Fruit fly (Drosophila melanogaster) whole organism: Measurements from ENCODE around the gene Crk.

Source experiments
- CG8478 ChIP-seq: fragments of >200 bp; optimal IDR thresholded peaks from 2 replicates; lab custom pipeline; 2018; ENCODE audit warnings: inconsistent platforms
- Dll ChIP-seq: fragments of >200 bp; optimal IDR thresholded peaks from 2 replicates; lab custom pipeline; 2017
- EcR ChIP-seq, 2 experiments: fragments of >200 bp; optimal IDR thresholded peaks; 2 replicates each; lab custom pipeline; 2017; ENCODE audit warnings: missing biosample characterization in 2 of 2, missing genetic modification characterization in 2 of 2, missing genetic modification reagents in 2 of 2
- pan ChIP-seq: fragments of >200 bp; optimal IDR thresholded peaks from 2 replicates; lab custom pipeline; 2017
- psq ChIP-seq: fragments of >200 bp; optimal IDR thresholded peaks from 2 replicates; lab custom pipeline; 2017
- usp ChIP-seq: fragments of >200 bp; optimal IDR thresholded peaks from 2 replicates; lab custom pipeline; 2017; ENCODE audit warnings: missing biosample characterization, missing genetic modification characterization, mixed read lengths

Gene Crk

DNA sequence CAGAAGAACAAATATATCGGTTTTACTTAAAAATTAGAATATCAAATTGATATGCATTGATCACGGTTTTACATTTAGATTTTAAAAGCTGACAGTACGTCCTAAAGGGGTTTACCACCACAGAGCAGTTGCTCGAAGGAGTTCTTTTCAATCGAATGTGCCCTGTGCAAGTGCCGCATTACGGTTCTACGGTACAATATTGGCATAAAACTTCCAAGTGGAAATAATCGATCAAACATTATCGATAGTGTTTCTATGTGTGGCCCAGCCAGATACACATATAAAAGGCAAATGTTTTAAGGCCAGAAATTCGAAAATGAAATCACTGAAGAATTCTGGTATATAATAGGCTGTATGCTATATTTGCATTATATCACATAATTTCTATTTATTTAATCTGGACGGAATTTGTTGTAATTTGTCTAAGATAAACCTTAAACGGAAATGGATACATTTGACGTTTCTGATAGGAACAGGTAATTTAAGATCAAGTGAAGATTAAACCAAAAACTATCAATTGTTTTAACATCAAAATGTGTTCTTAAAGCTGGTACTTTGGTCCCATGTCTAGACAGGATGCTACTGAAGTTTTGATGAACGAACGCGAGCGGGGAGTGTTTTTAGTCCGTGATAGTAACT lies at the start of gene Crk:
TSS of gene Crk (plus strand) at position 214 of the 639 bp plus-strand sequence.
- TF ChIP-seq usp (GFP tag; lab: Kevin White, UChicago) (no peak), psq (no peak), EcR (GFP tag; optimal IDR thresholded peaks at IDR 0.05; lab: Kevin White, UChicago) (no peak), pan (lab: Kevin White, UChicago) (no peak), Dll (lab: Kevin White, UChicago) (no peak), CG8478 (lab: Kevin White, UChicago) (no peak)

DNA sequence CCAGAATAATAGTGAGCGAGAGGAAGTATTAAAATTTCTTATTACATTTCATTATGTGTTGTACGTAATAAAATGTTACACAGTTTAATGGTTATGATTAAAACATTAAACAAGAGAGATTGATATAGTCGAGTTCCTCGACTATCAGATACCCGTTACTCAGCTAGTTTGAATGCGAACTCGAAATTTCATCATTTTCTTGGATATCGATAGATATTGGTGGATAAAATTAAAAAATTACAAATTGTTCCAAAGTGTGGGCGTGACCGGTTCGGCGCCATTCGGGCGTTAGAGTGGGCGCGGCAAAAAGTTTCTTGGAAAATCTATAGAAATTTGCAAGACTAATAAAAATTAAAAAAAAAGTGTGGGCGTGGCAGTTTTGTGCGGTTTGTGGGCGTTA lies 44.9 kb upstream of the Crk start:
- TF ChIP-seq usp (GFP tag; lab: Kevin White, UChicago) (no peak), CG8478 (lab: Kevin White, UChicago) (no peak), EcR (GFP tag; optimal IDR thresholded peaks at IDR 0.05; lab: Kevin White, UChicago) (no peak), Dll (lab: Kevin White, UChicago) (no peak), psq (no peak), pan (lab: Kevin White, UChicago) (no peak)

- TF ChIP-seq usp (GFP tag; lab: Kevin White, UChicago) (no peak), CG8478 (lab: Kevin White, UChicago) (no peak), Dll (lab: Kevin White, UChicago) (no peak), psq (no peak), pan (lab: Kevin White, UChicago) (no peak), EcR (GFP tag; optimal IDR thresholded peaks at IDR 0.05; lab: Kevin White, UChicago) (no peak)
Observed at dm6 chr4:167515-167914, 42.5 kb upstream of the Crk start.

DNA sequence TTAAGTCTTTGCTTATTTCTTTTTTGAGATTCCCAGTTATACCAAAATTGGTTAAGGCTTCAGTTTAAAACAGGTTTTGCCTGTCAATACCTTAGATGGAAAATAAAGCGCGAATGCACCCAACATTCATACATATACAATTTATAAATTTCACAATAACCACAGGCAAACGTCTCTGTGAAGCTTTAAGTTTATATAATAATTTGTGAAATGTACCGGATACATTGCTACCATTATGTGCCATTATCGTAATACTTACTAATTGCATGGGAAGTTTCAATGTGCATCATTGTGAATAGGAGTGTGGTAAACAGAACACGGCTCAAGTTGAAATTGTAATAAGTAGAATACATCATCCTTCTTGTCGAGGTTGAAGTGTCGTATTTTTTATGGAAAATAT lies 35.5 kb upstream of the Crk start:
- TF ChIP-seq psq (no peak), EcR (GFP tag; optimal IDR thresholded peaks at IDR 0.05; lab: Kevin White, UChicago) (no peak), pan (lab: Kevin White, UChicago) (no peak), usp (GFP tag; lab: Kevin White, UChicago) (no peak), Dll (lab: Kevin White, UChicago) (no peak), CG8478 (lab: Kevin White, UChicago) (no peak)

DNA sequence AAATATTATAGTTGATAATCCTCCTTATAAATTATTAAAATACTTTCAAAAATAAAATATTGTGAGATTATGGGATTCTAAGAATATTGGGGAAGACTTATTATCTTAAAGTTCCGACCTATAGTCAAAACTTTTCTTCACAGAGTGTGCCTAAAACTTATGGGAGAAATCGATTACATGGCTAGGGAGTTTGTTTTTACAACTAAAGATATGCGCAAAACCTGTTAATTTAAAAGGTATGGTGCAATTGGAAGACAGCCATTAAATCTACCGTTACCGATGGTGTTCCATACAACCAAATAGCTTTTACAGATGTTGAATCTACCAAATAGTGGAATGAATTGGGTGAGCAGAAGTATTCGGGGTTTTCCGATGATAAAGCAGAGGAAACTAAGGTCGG lies 34.8 kb upstream of the Crk start, which contains the start of gene CG33978:
TSS of gene CG33978 (minus strand) at position 395 of the 400 bp plus-strand sequence.
- TF ChIP-seq EcR (GFP tag; optimal IDR thresholded peaks at IDR 0.05; lab: Kevin White, UChicago) (no peak), psq (no peak)

dm6 chr4:179062-179919 lies 30.7 kb upstream of the Crk start, which contains the start of gene Arl4:
Gene Arl4, minus strand, starts transcription at chr4:179389.
- TF ChIP-seq usp (GFP tag; lab: Kevin White, UChicago), result no peak
- TF ChIP-seq EcR (GFP tag; optimal IDR thresholded peaks at IDR 0.05; lab: Kevin White, UChicago), result no peak
- TF ChIP-seq Dll (lab: Kevin White, UChicago), result no peak
- no peak for TF ChIP-seq psq
- TF ChIP-seq CG8478 (lab: Kevin White, UChicago), result no peak
- no peak for TF ChIP-seq pan (lab: Kevin White, UChicago)

- TF ChIP-seq usp (GFP tag; lab: Kevin White, UChicago) (no peak), pan (lab: Kevin White, UChicago) (no peak), EcR (GFP tag; optimal IDR thresholded peaks at IDR 0.05; lab: Kevin White, UChicago) (no peak), Dll (lab: Kevin White, UChicago) (no peak), CG8478 (lab: Kevin White, UChicago) (no peak), psq (no peak)
Observed at dm6 chr4:179920-180261, 30.1 kb upstream of the Crk start.

dm6 chr4:180780-181179 lies 29.2 kb upstream of the Crk start:
- TF ChIP-seq psq, result no peak
- TF ChIP-seq usp (GFP tag; lab: Kevin White, UChicago), result no peak
- TF ChIP-seq Dll (lab: Kevin White, UChicago), result no peak
- TF ChIP-seq EcR (GFP tag; optimal IDR thresholded peaks at IDR 0.05; lab: Kevin White, UChicago), result no peak
- TF ChIP-seq pan (lab: Kevin White, UChicago), result no peak
- no peak for TF ChIP-seq CG8478 (lab: Kevin White, UChicago)

- no peak for TF ChIP-seq pan (lab: Kevin White, UChicago)
- no peak for TF ChIP-seq Dll (lab: Kevin White, UChicago)
- TF ChIP-seq CG8478 (lab: Kevin White, UChicago), result no peak
- no peak for TF ChIP-seq EcR (GFP tag; optimal IDR thresholded peaks at IDR 0.05; lab: Kevin White, UChicago)
- TF ChIP-seq psq, result no peak
- no peak for TF ChIP-seq usp (GFP tag; lab: Kevin White, UChicago)
Observed at dm6 chr4:181639-182038, 28.4 kb upstream of the Crk start.

dm6 chr4:183681-184080 lies 26.3 kb upstream of the Crk start:
- no peak for TF ChIP-seq psq

DNA sequence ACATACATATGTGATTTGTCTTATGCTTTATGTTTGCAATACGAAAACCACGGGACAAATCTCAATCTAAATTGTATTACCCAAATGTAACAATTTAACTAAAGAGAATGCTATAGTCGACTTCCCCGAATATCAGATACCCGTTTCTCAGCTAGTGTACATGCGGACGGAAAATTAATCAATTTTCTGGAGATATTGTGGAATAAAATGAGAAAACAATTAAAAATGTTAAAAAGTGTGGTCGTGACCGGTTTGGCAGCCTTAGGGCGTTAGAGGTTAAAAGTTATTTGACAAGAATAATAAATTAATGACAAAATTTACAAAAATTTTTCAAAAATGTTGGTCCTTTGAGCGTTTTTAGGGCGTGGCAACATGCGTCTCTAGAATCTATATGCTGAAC lies 17.5 kb upstream of the Crk start:
- TF ChIP-seq EcR (GFP tag; optimal IDR thresholded peaks at IDR 0.05; lab: Kevin White, UChicago) (no peak), psq (no peak), pan (lab: Kevin White, UChicago) (no peak), Dll (lab: Kevin White, UChicago) (no peak), usp (GFP tag; lab: Kevin White, UChicago) (no peak), CG8478 (lab: Kevin White, UChicago) (no peak)
